Worm (Caenorhabditis elegans): ENCODE data around the gene gon-1.

DNA sequence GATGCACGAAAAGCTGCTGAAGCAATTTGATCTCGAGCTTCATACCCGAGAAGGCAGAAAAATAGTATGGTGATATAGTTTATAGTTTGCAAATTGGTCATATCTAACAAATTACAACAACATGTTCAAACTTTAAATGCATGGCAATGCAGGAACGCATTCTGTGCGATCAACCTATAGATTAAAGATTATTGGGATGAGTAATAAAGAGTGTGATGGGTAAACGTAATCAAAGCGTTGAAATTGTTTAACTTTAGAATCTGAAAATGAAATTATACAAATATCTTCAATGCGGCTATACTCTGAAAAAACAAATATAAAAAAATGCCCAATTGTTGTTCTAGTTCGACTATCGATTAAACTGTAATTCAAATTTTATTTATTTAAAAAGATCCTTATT, 23.1 kb upstream of the gon-1 start, which contains the start of gene C47E12.14:
- TF ChIP-seq flt-1 (GFP tag; IDR thresholded peaks at IDR 0.05) (no peak), tab-1 (GFP tag; IDR thresholded peaks at IDR 0.05) (no peak), ref-1 (GFP tag; conservative IDR thresholded peaks at IDR 0.05) (no peak), med-1 (GFP tag; optimal IDR thresholded peaks at IDR 0.05; ENCODE audit: insufficient read depth) (no peak), T22C8.4 (GFP tag; IDR thresholded peaks at IDR 0.05) (no peak), klf-2 (GFP tag; conservative IDR thresholded peaks at IDR 0.05) (no peak), cog-1 (tag; optimal IDR thresholded peaks at IDR 0.05) (no peak), ztf-23 (GFP tag; IDR thresholded peaks at IDR 0.05) (no peak)

All from whole organism, midembryonic.